Worm (Caenorhabditis elegans): Measurements from ENCODE around the gene rpl-6.

ce11 chrIII:7195325-7195724 is 12.9 kb upstream of the rpl-6 start, which contains the start of gene F37C12.18:
- TF ChIP-seq klf-2 (GFP tag; conservative IDR thresholded peaks at IDR 0.05) (no peak), tab-1 (GFP tag; IDR thresholded peaks at IDR 0.05) (no peak), flt-1 (GFP tag; IDR thresholded peaks at IDR 0.05) (no peak), ztf-23 (GFP tag; IDR thresholded peaks at IDR 0.05) (no peak), cog-1 (tag; optimal IDR thresholded peaks at IDR 0.05) (no peak), T22C8.4 (GFP tag; IDR thresholded peaks at IDR 0.05) (no peak), med-1 (GFP tag; optimal IDR thresholded peaks at IDR 0.05; ENCODE audit: insufficient read depth) (no peak)
